Worm (Caenorhabditis elegans) whole organism, young adult: Measurements from ENCODE around the gene Y41C4A.21.

Experiments used
- B0019.2 ChIP-seq: fragments of 200-800 bp; sonication (Bioruptor generic); conservative IDR thresholded peaks from 2 replicates; pipeline ENCODE4 v1.3.6; 2022; ENCODE audit warnings: missing genetic modification reagents, missing genetic modification characterization, missing compliant biosample characterization
- B0035.1 ChIP-seq: sonication (generic microtip); optimal IDR thresholded peaks from 2 replicates; lab custom pipeline; 2016; ENCODE audit warnings: missing genetic modification characterization, mild to moderate bottlenecking, missing compliant biosample characterization, missing genotype, missing genetic modification reagents
- B0336.3 ChIP-seq: fragments of 200-800 bp; sonication (Bioruptor generic); IDR thresholded peaks from 2 replicates; pipeline ENCODE4 v1.3.6; 2022; ENCODE audit warnings: missing genetic modification characterization, missing compliant biosample characterization
- D2030.7 ChIP-seq: fragments of 200-800 bp; sonication (Bioruptor generic); IDR thresholded peaks from 2 replicates; pipeline ENCODE4 v1.3.6; 2022; ENCODE audit warnings: missing genetic modification reagents, missing genetic modification characterization, missing compliant biosample characterization
- F10E7.11 ChIP-seq: sonication (generic microtip); optimal IDR thresholded peaks from 2 replicates; lab custom pipeline; 2017; ENCODE audit warnings: mild to moderate bottlenecking, missing genetic modification characterization, moderate library complexity, missing compliant biosample characterization
- F22D6.2 ChIP-seq: sonication (generic microtip); optimal IDR thresholded peaks from 2 replicates; lab custom pipeline; 2016; ENCODE audit warnings: mild to moderate bottlenecking, missing genetic modification characterization, missing compliant biosample characterization
- F57A8.1 ChIP-seq: fragments of 200-800 bp; sonication (Bioruptor generic); optimal IDR thresholded peaks from 2 replicates; lab custom pipeline; 2018; ENCODE audit warnings: mild to moderate bottlenecking, missing genetic modification characterization, moderate library complexity, missing compliant biosample characterization
- F57C9.4 ChIP-seq: sonication (generic microtip); optimal IDR thresholded peaks from 2 replicates; lab custom pipeline; 2017; ENCODE audit warnings: mild to moderate bottlenecking, missing genetic modification characterization, missing compliant biosample characterization
- ama-1 ChIP-seq, 3 experiments: fragments of 150-350 bp in 1 of 3; sonication (generic microtip) in 2 of 3; optimal IDR thresholded peaks; 2 replicates each; lab custom pipeline; 2014 to 2018; ENCODE audit warnings: missing biosample characterization in 2 of 3, missing genetic modification characterization in 2 of 3, missing genetic modification reagents in 2 of 3
- cebp-1 ChIP-seq, 2 experiments: fragments of 200-800 bp in 1 of 2; sonication (Bioruptor generic) in 1 of 2; sonication (generic microtip) in 1 of 2; IDR thresholded peaks in 1 of 2; optimal IDR thresholded peaks in 1 of 2; 2 replicates each; pipeline versions ENCODE4 v1.3.6 to Lab custom; 2017 to 2022; ENCODE audit warnings: missing compliant biosample characterization in 2 of 2, missing genetic modification characterization in 2 of 2, mild to moderate bottlenecking in 1 of 2, missing genetic modification reagents in 1 of 2, moderate library complexity in 1 of 2
- cebp-2 ChIP-seq: fragments of 200-800 bp; sonication (Bioruptor generic); IDR thresholded peaks from 2 replicates; pipeline ENCODE4 v1.3.6; 2022; ENCODE audit warnings: missing genetic modification characterization, missing compliant biosample characterization
- ceh-58 ChIP-seq: fragments of 200-800 bp; sonication (Bioruptor generic); IDR thresholded peaks from 2 replicates; pipeline ENCODE4 v1.3.6; 2022; ENCODE audit warnings: missing genetic modification characterization, missing compliant biosample characterization
- die-1 ChIP-seq: sonication (generic microtip); optimal IDR thresholded peaks from 2 replicates; lab custom pipeline; 2016; ENCODE audit warnings: missing genotype, mild to moderate bottlenecking, missing genetic modification characterization, missing compliant biosample characterization
- dox-1 ChIP-seq: fragments of 200-800 bp; sonication (Bioruptor generic); IDR thresholded peaks from 2 replicates; pipeline ENCODE4 v1.3.6; 2022; ENCODE audit warnings: missing genetic modification reagents, missing genetic modification characterization, missing compliant biosample characterization
- dpff-1 ChIP-seq: sonication (generic microtip); optimal IDR thresholded peaks from 2 replicates; lab custom pipeline; 2017; ENCODE audit warnings: mild to moderate bottlenecking, missing genetic modification characterization, missing compliant biosample characterization
- efl-1 ChIP-seq: fragments of 150-350 bp; optimal IDR thresholded peaks from 2 replicates; lab custom pipeline; 2014; ENCODE audit warnings: missing biosample characterization, missing genetic modification reagents, missing genetic modification characterization
- egrh-3 ChIP-seq: fragments of 200-800 bp; sonication (Bioruptor generic); IDR thresholded peaks from 2 replicates; pipeline ENCODE4 v1.3.6; 2022; ENCODE audit warnings: missing genetic modification reagents, missing genetic modification characterization, missing compliant biosample characterization
- gei-17 ChIP-seq: fragments of 200-800 bp; sonication (Bioruptor generic); optimal IDR thresholded peaks from 2 replicates; lab custom pipeline; 2018; ENCODE audit warnings: mild to moderate bottlenecking, missing genetic modification characterization, missing compliant biosample characterization
- him-1 ChIP-seq: sonication (generic microtip); optimal IDR thresholded peaks from 2 replicates; lab custom pipeline; 2016; ENCODE audit warnings: missing genotype, missing genetic modification reagents, missing genetic modification characterization, missing compliant biosample characterization
- hlh-26 ChIP-seq: fragments of 200-800 bp; sonication (Bioruptor generic); conservative IDR thresholded peaks from 2 replicates; pipeline ENCODE4 v1.3.6; 2022; ENCODE audit warnings: missing genetic modification reagents, missing genetic modification characterization, missing compliant biosample characterization
- hmg-1.2 ChIP-seq: fragments of 200-800 bp; sonication (Bioruptor generic); IDR thresholded peaks from 2 replicates; pipeline ENCODE4 v1.3.6; 2022; ENCODE audit warnings: missing genetic modification reagents, missing genetic modification characterization, missing compliant biosample characterization
- lin-26 ChIP-seq: fragments of 200-800 bp; sonication (Bioruptor generic); IDR thresholded peaks from 2 replicates; pipeline ENCODE4 v1.3.6; 2022; ENCODE audit warnings: missing genetic modification reagents, missing genetic modification characterization, missing compliant biosample characterization
- lin-54 ChIP-seq: fragments of 200-800 bp; sonication (Bioruptor generic); optimal IDR thresholded peaks from 2 replicates; lab custom pipeline; 2018; ENCODE audit warnings: mild to moderate bottlenecking, missing genetic modification characterization, missing compliant biosample characterization
- lir-1 ChIP-seq: fragments of 200-800 bp; sonication (Bioruptor generic); conservative IDR thresholded peaks from 2 replicates; pipeline ENCODE4 v1.3.6; 2022; ENCODE audit warnings: missing genetic modification reagents, missing genetic modification characterization, missing compliant biosample characterization
- mcd-1 ChIP-seq: fragments of 200-800 bp; sonication (Bioruptor generic); IDR thresholded peaks from 2 replicates; pipeline ENCODE4 v1.3.6; 2022; ENCODE audit warnings: missing genetic modification reagents, missing genetic modification characterization, missing compliant biosample characterization
- mxl-1 ChIP-seq: sonication (generic microtip); optimal IDR thresholded peaks from 2 replicates; lab custom pipeline; 2016; ENCODE audit warnings: missing genetic modification characterization, missing compliant biosample characterization
- nhr-80 ChIP-seq: sonication (generic microtip); optimal IDR thresholded peaks from 2 replicates; lab custom pipeline; 2016; ENCODE audit warnings: missing genetic modification characterization, missing compliant biosample characterization
- pbrm-1 ChIP-seq: fragments of 200-800 bp; sonication (Bioruptor generic); IDR thresholded peaks from 2 replicates; pipeline ENCODE4 v1.3.6; 2022; ENCODE audit warnings: missing genetic modification reagents, missing genetic modification characterization, missing compliant biosample characterization
- pha-4 ChIP-seq: fragments of 150-350 bp; sonication (generic microtip); optimal IDR thresholded peaks from 2 replicates; lab custom pipeline; 2014; ENCODE audit warnings: missing biosample characterization, missing genetic modification reagents, missing genetic modification characterization
- snpc-1.3 ChIP-seq: sonication (generic microtip); optimal IDR thresholded peaks from 2 replicates; lab custom pipeline; 2017; ENCODE audit warnings: missing genetic modification characterization, mild to moderate bottlenecking, missing compliant biosample characterization, antibody characterized with exemption, moderate library complexity, missing genotype, missing genetic modification reagents; ENCODE audit not compliant: insufficient read depth
- snpc-3.4 ChIP-seq: sonication (generic microtip); optimal IDR thresholded peaks from 2 replicates; lab custom pipeline; 2017; ENCODE audit warnings: missing genetic modification characterization, mild to moderate bottlenecking, missing compliant biosample characterization, antibody characterized with exemption, moderate library complexity, missing genotype, missing genetic modification reagents
- somi-1 ChIP-seq: fragments of 200-800 bp; sonication (Bioruptor generic); optimal IDR thresholded peaks from 2 replicates; lab custom pipeline; 2018; ENCODE audit warnings: mild to moderate bottlenecking, missing genetic modification characterization, missing compliant biosample characterization
- tbx-9 ChIP-seq: sonication (generic microtip); optimal IDR thresholded peaks from 2 replicates; lab custom pipeline; 2016; ENCODE audit warnings: borderline replicate concordance, missing genetic modification characterization, inconsistent platforms, missing compliant biosample characterization
- unc-62 ChIP-seq: fragments of 150-350 bp; optimal IDR thresholded peaks from 2 replicates; lab custom pipeline; 2014; ENCODE audit warnings: missing biosample characterization, missing genetic modification reagents, missing genetic modification characterization
- zfh-2 ChIP-seq: fragments of 200-800 bp; sonication (Bioruptor generic); conservative IDR thresholded peaks from 2 replicates; pipeline ENCODE4 v1.3.6; 2022; ENCODE audit warnings: missing genetic modification reagents, missing genetic modification characterization, missing compliant biosample characterization
- zim-3 ChIP-seq: sonication (generic microtip); optimal IDR thresholded peaks from 2 replicates; lab custom pipeline; 2017; ENCODE audit warnings: mild to moderate bottlenecking, missing genetic modification characterization, moderate library complexity, missing compliant biosample characterization

Y41C4A.21 gene

ce11 chrIII:11699959-11700358, 32.2 kb upstream of the Y41C4A.21 start, which contains the start of gene pqn-84:
TSS of gene pqn-84 (plus strand) at chrIII:11700259.
- TF ChIP-seq hlh-26 (GFP tag; lab: Robert Waterston, UW) (no peak), snpc-1.3 (tag; lab: Kevin White, UChicago) (no peak), pha-4 (tag; lab: Kevin White, UChicago) (no peak), him-1 (tag; lab: Kevin White, UChicago) (no peak), zim-3 (tag; lab: Kevin White, UChicago) (no peak), tbx-9 (tag; lab: Kevin White, UChicago) (no peak), zfh-2 (GFP tag; lab: Robert Waterston, UW) (no peak), B0336.3 (GFP tag; lab: Robert Waterston, UW) (no peak), efl-1 (GFP tag; lab: Kevin White, UChicago) (no peak), F57A8.1 (GFP tag; lab: Kevin White, UChicago) (no peak), lin-26 (GFP tag; lab: Robert Waterston, UW) (no peak)

- 0 out of 2 replicates have a peak, but pooled peaks have one; percentile 9 for TF ChIP-seq D2030.7 (GFP tag; lab: Robert Waterston, UW)
- no peak for TF ChIP-seq F22D6.2
- TF ChIP-seq lin-54 (GFP tag; lab: Kevin White, UChicago) = no peak
- TF ChIP-seq pbrm-1 (GFP tag; lab: Robert Waterston, UW) = no peak
- TF ChIP-seq nhr-80 (tag; lab: Kevin White, UChicago) = no peak
- TF ChIP-seq ceh-58 = no peak
- TF ChIP-seq B0019.2 (GFP tag; lab: Robert Waterston, UW) = no peak
- TF ChIP-seq die-1 (tag; lab: Kevin White, UChicago) = no peak
- TF ChIP-seq dpff-1 (tag; lab: Kevin White, UChicago) = peak; percentile 58
- no peak for TF ChIP-seq snpc-3.4 (tag; lab: Kevin White, UChicago)
- TF ChIP-seq dox-1 (GFP tag; lab: Robert Waterston, UW) = peak; percentile 33; the same call in 1 of the 2 replicates
- no peak for TF ChIP-seq cebp-1 (GFP tag; IDR thresholded peaks at IDR 0.05; lab: Robert Waterston, UW)
- TF ChIP-seq cebp-1 (tag; optimal IDR thresholded peaks at IDR 0.05; lab: Kevin White, UChicago) = no peak
- no peak for TF ChIP-seq cebp-2 (GFP tag; lab: Robert Waterston, UW)
- peak; percentile 96 for TF ChIP-seq zfh-2 (GFP tag; lab: Robert Waterston, UW)
- TF ChIP-seq egrh-3 (GFP tag; lab: Robert Waterston, UW) = peak; percentile 98
These were observed 30.3 kb upstream of the Y41C4A.21 start for ce11 chrIII:11701863-11702262.

ce11 chrIII:11703006-11703775, 29.0 kb upstream of the Y41C4A.21 start:
- TF ChIP-seq B0035.1 (tag; lab: Kevin White, UChicago) = no peak
- TF ChIP-seq somi-1 = no peak
- no peak for TF ChIP-seq ama-1 (optimal IDR thresholded peaks at IDR 0.05; lab: Kevin White, UChicago)
- no peak for TF ChIP-seq ama-1 (GFP tag; optimal IDR thresholded peaks at IDR 0.05; lab: Kevin White, UChicago)
- no peak for TF ChIP-seq F10E7.11 (tag; lab: Kevin White, UChicago)
- no peak for TF ChIP-seq mcd-1 (GFP tag; lab: Robert Waterston, UW)
- no peak for TF ChIP-seq F57C9.4
- TF ChIP-seq D2030.7 (GFP tag; lab: Robert Waterston, UW) = no peak
- TF ChIP-seq unc-62 (GFP tag; lab: Kevin White, UChicago) = no peak
- no peak for TF ChIP-seq lir-1 (GFP tag; lab: Robert Waterston, UW)
- TF ChIP-seq hmg-1.2 (GFP tag; lab: Robert Waterston, UW) = no peak
- TF ChIP-seq egrh-3 (GFP tag; lab: Robert Waterston, UW) = peak; percentile 52; the same call in 1 of the 2 replicates
- TF ChIP-seq zfh-2 (GFP tag; lab: Robert Waterston, UW) = peak; percentile 81
- 0 out of 2 replicates have a peak, but pooled peaks have one; percentile 14 for TF ChIP-seq lin-26 (GFP tag; lab: Robert Waterston, UW)
- no peak for TF ChIP-seq dox-1 (GFP tag; lab: Robert Waterston, UW)
- no peak for TF ChIP-seq mxl-1 (tag; lab: Kevin White, UChicago)
- TF ChIP-seq gei-17 (GFP tag; lab: Kevin White, UChicago) = no peak
